Fruit fly (Drosophila melanogaster) whole organism, prepupa: ENCODE results near the gene CG13405.

Source experiments
- Blimp-1 ChIP-seq: fragments of 200-800 bp; sonication (Bioruptor generic); optimal IDR thresholded peaks from 3 replicates; lab custom pipeline; 2017; ENCODE audit warnings: missing biosample characterization, missing genetic modification characterization, mild to moderate bottlenecking, moderate library complexity, missing genetic modification reagents
- CG11762 ChIP-seq: fragments of 200-800 bp; sonication (Bioruptor generic); optimal IDR thresholded peaks from 3 replicates; lab custom pipeline; 2016; ENCODE audit warnings: missing biosample characterization, missing genetic modification characterization; ENCODE audit not compliant: insufficient read depth
- CG11902 ChIP-seq: fragments of 200-800 bp; sonication (Bioruptor generic); optimal IDR thresholded peaks from 3 replicates; lab custom pipeline; 2016; ENCODE audit warnings: missing biosample characterization, missing genetic modification characterization
- CG15336 ChIP-seq: fragments of 200-800 bp; sonication (Bioruptor generic); IDR thresholded peaks from 2 replicates; pipeline ENCODE4 v1.3.6; 2022; ENCODE audit warnings: missing biosample characterization, missing genetic modification characterization
- CG1621 ChIP-seq: fragments of 200-800 bp; sonication (Bioruptor generic); optimal IDR thresholded peaks from 3 replicates; lab custom pipeline; 2018; ENCODE audit warnings: missing biosample characterization, mild to moderate bottlenecking, missing genetic modification characterization
- CG16779 ChIP-seq: fragments of 200-800 bp; sonication (Bioruptor generic); optimal IDR thresholded peaks from 3 replicates; lab custom pipeline; 2017; ENCODE audit warnings: missing biosample characterization, mild to moderate bottlenecking, missing genetic modification characterization
- CG3032 ChIP-seq: fragments of 200-800 bp; optimal IDR thresholded peaks from 2 replicates; lab custom pipeline; 2019; ENCODE audit warnings: missing biosample characterization, mild to moderate bottlenecking, missing genetic modification characterization, moderate library complexity
- CG31627 ChIP-seq: fragments of 200-800 bp; sonication (Bioruptor generic); optimal IDR thresholded peaks from 3 replicates; lab custom pipeline; 2016; ENCODE audit warnings: missing biosample characterization, missing genetic modification characterization
- CG32006 ChIP-seq: fragments of 200-800 bp; sonication (Bioruptor generic); optimal IDR thresholded peaks from 3 replicates; lab custom pipeline; 2017; ENCODE audit warnings: missing biosample characterization, mild to moderate bottlenecking, missing genetic modification characterization
- CG34406 ChIP-seq: fragments of 200-800 bp; sonication (Bioruptor generic); optimal IDR thresholded peaks from 3 replicates; lab custom pipeline; 2016; ENCODE audit warnings: missing biosample characterization, missing genetic modification characterization
- CG4318 ChIP-seq: fragments of 200-800 bp; sonication (Bioruptor generic); optimal IDR thresholded peaks from 3 replicates; lab custom pipeline; 2017; ENCODE audit warnings: missing biosample characterization, mild to moderate bottlenecking, missing genetic modification characterization
- CG6163 ChIP-seq: fragments of 200-800 bp; sonication (Bioruptor generic); IDR thresholded peaks from 3 replicates; pipeline ENCODE4 v1.3.6; 2022; ENCODE audit warnings: missing biosample characterization, missing genetic modification characterization
- CG6276 ChIP-seq: fragments of 200-800 bp; sonication (Bioruptor generic); optimal IDR thresholded peaks from 2 replicates; lab custom pipeline; 2017; ENCODE audit warnings: missing biosample characterization, mild to moderate bottlenecking, missing genetic modification characterization
- CG6792 ChIP-seq: fragments of 200-800 bp; sonication (Bioruptor generic); optimal IDR thresholded peaks from 3 replicates; lab custom pipeline; 2016; ENCODE audit warnings: missing biosample characterization, missing genetic modification characterization
- CG7368 ChIP-seq: fragments of 200-800 bp; sonication (Bioruptor generic); optimal IDR thresholded peaks from 3 replicates; lab custom pipeline; 2016; ENCODE audit warnings: missing biosample characterization, missing genetic modification characterization
- CG8319 ChIP-seq: fragments of 200-800 bp; sonication (Bioruptor generic); optimal IDR thresholded peaks from 3 replicates; lab custom pipeline; 2016; ENCODE audit warnings: missing biosample characterization, missing genetic modification characterization
- CG8632 ChIP-seq: fragments of 200-800 bp; sonication (Bioruptor generic); optimal IDR thresholded peaks from 3 replicates; lab custom pipeline; 2016; ENCODE audit warnings: missing biosample characterization, missing genetic modification characterization
- CG9139 ChIP-seq: fragments of 200-800 bp; sonication (Bioruptor generic); optimal IDR thresholded peaks from 3 replicates; lab custom pipeline; 2017; ENCODE audit warnings: missing biosample characterization, mild to moderate bottlenecking, missing genetic modification characterization
- Eip75B ChIP-seq: fragments of 200-800 bp; sonication (Bioruptor generic); optimal IDR thresholded peaks from 3 replicates; lab custom pipeline; 2016; ENCODE audit warnings: missing biosample characterization, missing genetic modification characterization
- Ets21C ChIP-seq: fragments of 200-800 bp; sonication (Bioruptor generic); optimal IDR thresholded peaks from 3 replicates; lab custom pipeline; 2016; ENCODE audit warnings: missing biosample characterization, missing genetic modification characterization
- Ets96B ChIP-seq: fragments of 200-800 bp; optimal IDR thresholded peaks from 2 replicates; lab custom pipeline; 2019; ENCODE audit warnings: missing biosample characterization, mild to moderate bottlenecking, missing genetic modification characterization, moderate library complexity
- Gug ChIP-seq: fragments of 200-800 bp; sonication (Bioruptor generic); IDR thresholded peaks from 2 replicates; pipeline ENCODE4 v1.3.6; 2022; ENCODE audit warnings: missing biosample characterization, missing genetic modification characterization
- Hr38 ChIP-seq: sonication (Bioruptor generic); optimal IDR thresholded peaks from 2 replicates; lab custom pipeline; 2016; ENCODE audit warnings: missing biosample characterization, missing genetic modification characterization
- Hr39 ChIP-seq: fragments of 200-800 bp; sonication (Bioruptor generic); optimal IDR thresholded peaks from 2 replicates; lab custom pipeline; 2016; ENCODE audit warnings: missing biosample characterization, missing genetic modification characterization
- Hr4 ChIP-seq: fragments of 200-800 bp; sonication (Bioruptor generic); optimal IDR thresholded peaks from 3 replicates; lab custom pipeline; 2016; ENCODE audit warnings: missing biosample characterization, missing genetic modification characterization
- Lpt ChIP-seq: fragments of 200-800 bp; sonication (Bioruptor generic); optimal IDR thresholded peaks from 3 replicates; lab custom pipeline; 2016; ENCODE audit warnings: missing biosample characterization, missing genetic modification characterization
- Met ChIP-seq: fragments of 200-800 bp; sonication (Bioruptor generic); optimal IDR thresholded peaks from 3 replicates; lab custom pipeline; 2016; ENCODE audit warnings: missing biosample characterization, missing genetic modification characterization
- OdsH ChIP-seq: fragments of 200-800 bp; sonication (Bioruptor generic); optimal IDR thresholded peaks from 3 replicates; lab custom pipeline; 2016; ENCODE audit warnings: missing biosample characterization, missing genetic modification characterization
- Smox ChIP-seq: fragments of 200-800 bp; sonication (Bioruptor generic); optimal IDR thresholded peaks from 3 replicates; lab custom pipeline; 2016; ENCODE audit warnings: missing biosample characterization, missing genetic modification characterization
- Sox14 ChIP-seq: fragments of 200-800 bp; sonication (Bioruptor generic); optimal IDR thresholded peaks from 3 replicates; lab custom pipeline; 2016; ENCODE audit warnings: missing biosample characterization, missing genetic modification characterization
- Sox15 ChIP-seq: fragments of 200-800 bp; sonication (Bioruptor generic); optimal IDR thresholded peaks from 3 replicates; lab custom pipeline; 2016; ENCODE audit warnings: missing biosample characterization, missing genetic modification characterization
- achi ChIP-seq: fragments of 200-800 bp; sonication (Bioruptor generic); optimal IDR thresholded peaks from 3 replicates; lab custom pipeline; 2016; ENCODE audit warnings: missing biosample characterization, missing genetic modification characterization
- acj6 ChIP-seq: fragments of 200-800 bp; sonication (Bioruptor generic); optimal IDR thresholded peaks from 3 replicates; lab custom pipeline; 2016; ENCODE audit warnings: missing biosample characterization, missing genetic modification characterization
- cyc ChIP-seq: fragments of 200-800 bp; sonication (Bioruptor generic); optimal IDR thresholded peaks from 3 replicates; lab custom pipeline; 2016; ENCODE audit warnings: missing biosample characterization, missing genetic modification characterization
- dac ChIP-seq: fragments of 200-800 bp; sonication (Bioruptor generic); optimal IDR thresholded peaks from 2 replicates; lab custom pipeline; 2017; ENCODE audit warnings: missing biosample characterization, mild to moderate bottlenecking, missing genetic modification characterization
- dsx ChIP-seq: fragments of 200-800 bp; optimal IDR thresholded peaks from 3 replicates; lab custom pipeline; 2019; ENCODE audit warnings: missing biosample characterization, mild to moderate bottlenecking, missing genetic modification characterization, moderate library complexity; ENCODE audit not compliant: poor library complexity, severe bottlenecking
- eg ChIP-seq: fragments of 200-800 bp; sonication (Bioruptor generic); IDR thresholded peaks from 3 replicates; pipeline ENCODE4 v1.3.6; 2022; ENCODE audit warnings: missing biosample characterization, missing genetic modification characterization
- fd85E ChIP-seq: fragments of 200-800 bp; sonication (Bioruptor generic); optimal IDR thresholded peaks from 3 replicates; lab custom pipeline; 2016; ENCODE audit warnings: missing biosample characterization, missing genetic modification characterization
- fkh ChIP-seq: fragments of 200-800 bp; sonication (Bioruptor generic); optimal IDR thresholded peaks from 3 replicates; lab custom pipeline; 2017; ENCODE audit warnings: missing biosample characterization, mild to moderate bottlenecking, missing genetic modification characterization, moderate library complexity
- lz ChIP-seq: fragments of 200-800 bp; sonication (Bioruptor generic); optimal IDR thresholded peaks from 3 replicates; lab custom pipeline; 2016; ENCODE audit warnings: missing biosample characterization, missing genetic modification characterization
- net ChIP-seq: fragments of 200-800 bp; sonication (Bioruptor generic); optimal IDR thresholded peaks from 3 replicates; lab custom pipeline; 2016; ENCODE audit warnings: missing biosample characterization, missing genetic modification characterization
- pdm3 ChIP-seq: fragments of 200-800 bp; sonication (Bioruptor generic); optimal IDR thresholded peaks from 3 replicates; lab custom pipeline; 2016; ENCODE audit warnings: missing biosample characterization, missing genetic modification characterization
- salr ChIP-seq, 2 experiments: fragments of 200-800 bp; sonication (Bioruptor generic); optimal IDR thresholded peaks; 3 replicates each; lab custom pipeline; 2016 to 2018; ENCODE audit warnings: missing biosample characterization in 2 of 2, missing genetic modification characterization in 2 of 2, mild to moderate bottlenecking in 1 of 2
- spab ChIP-seq: fragments of 200-800 bp; sonication (Bioruptor generic); optimal IDR thresholded peaks from 2 replicates; lab custom pipeline; 2017; ENCODE audit warnings: missing biosample characterization, mild to moderate bottlenecking, missing genetic modification characterization, missing genetic modification reagents
- ss ChIP-seq, 2 experiments: fragments of 200-800 bp; sonication (Bioruptor generic); optimal IDR thresholded peaks; 2 replicates in 1 of 2; 3 replicates in 1 of 2; lab custom pipeline; 2017 to 2018; ENCODE audit warnings: mild to moderate bottlenecking in 2 of 2, missing biosample characterization in 2 of 2, missing genetic modification characterization in 2 of 2, moderate library complexity in 1 of 2
- svp ChIP-seq: fragments of 200-800 bp; sonication (Bioruptor generic); peaks from one replicate; lab custom pipeline; 2016; ENCODE audit warnings: missing biosample characterization, missing genetic modification characterization
- topi ChIP-seq: fragments of 200-800 bp; sonication (Bioruptor generic); optimal IDR thresholded peaks from 3 replicates; lab custom pipeline; 2016; ENCODE audit warnings: missing biosample characterization, missing genetic modification characterization
- vri ChIP-seq: fragments of 200-800 bp; sonication (Bioruptor generic); optimal IDR thresholded peaks from 3 replicates; lab custom pipeline; 2016; ENCODE audit warnings: missing biosample characterization, mild to moderate bottlenecking, missing genetic modification characterization

CG13405 gene

dm6 chr3L:73352-74147, 1.6 kb downstream of the CG13405 start (continued):
- TF ChIP-seq CG4318: peak; percentile 18
- peak; percentile 58 for TF ChIP-seq CG7368 (GFP tag; lab: Kevin White, UChicago)
- TF ChIP-seq CG15336 (GFP tag; lab: Robert Waterston, UW): no peak
- TF ChIP-seq pdm3 (GFP tag; lab: Kevin White, UChicago): peak; percentile 66
- no peak for TF ChIP-seq Hr38 (GFP tag; lab: Kevin White, UChicago)
- TF ChIP-seq svp: peak; percentile 86
- TF ChIP-seq net (GFP tag; lab: Kevin White, UChicago): peak; percentile 40
- TF ChIP-seq Hr4 (GFP tag; lab: Kevin White, UChicago): peak; percentile 36
- peak; percentile 55 for TF ChIP-seq dsx (GFP tag; lab: Kevin White, UChicago)
- peak; percentile 75 for TF ChIP-seq acj6 (GFP tag; lab: Kevin White, UChicago)

dm6 chr3L:71247-71646, 3.9 kb downstream of the CG13405 start:
- TF ChIP-seq Hr4 (GFP tag; lab: Kevin White, UChicago) (no peak), pdm3 (GFP tag; lab: Kevin White, UChicago) (peak; percentile 10), CG1621 (no peak), CG7368 (GFP tag; lab: Kevin White, UChicago) (no peak), achi (GFP tag; lab: Kevin White, UChicago) (peak; percentile 19), CG6276 (no peak), CG6792 (GFP tag; lab: Kevin White, UChicago) (no peak), Smox (GFP tag; lab: Kevin White, UChicago) (no peak), cyc (GFP tag; lab: Kevin White, UChicago) (no peak), CG3032 (tag; lab: Kevin White, UChicago) (no peak), fkh (GFP tag; lab: Kevin White, UChicago) (no peak), spab (GFP tag; lab: Kevin White, UChicago) (peak; percentile 21), Sox15 (GFP tag; lab: Kevin White, UChicago) (no peak), Ets96B (peak; percentile 63), vri (no peak), Hr39 (GFP tag; lab: Kevin White, UChicago) (no peak), CG6163 (GFP tag; lab: Robert Waterston, UW) (0 out of 3 replicates have a peak, but pooled peaks have one; percentile 20), dsx (GFP tag; lab: Kevin White, UChicago) (peak; percentile 7), Gug (GFP tag; lab: Robert Waterston, UW) (no peak), Met (GFP tag; lab: Kevin White, UChicago) (peak; percentile 23), CG31627 (GFP tag; lab: Kevin White, UChicago) (peak; percentile 6), CG8319 (GFP tag; lab: Kevin White, UChicago) (no peak), salr (GFP tag; optimal IDR thresholded peaks at IDR 0.05; lab: Kevin White, UChicago) (no peak), eg (GFP tag; lab: Robert Waterston, UW) (no peak), Lpt (GFP tag; lab: Kevin White, UChicago) (no peak), lz (no peak), net (GFP tag; lab: Kevin White, UChicago) (peak; percentile 9), CG32006 (GFP tag; lab: Kevin White, UChicago) (no peak), CG11902 (GFP tag; lab: Kevin White, UChicago) (no peak), OdsH (GFP tag; lab: Kevin White, UChicago) (peak; percentile 37), Blimp-1 (GFP tag; lab: Kevin White, UChicago) (no peak), CG15336 (GFP tag; lab: Robert Waterston, UW) (no peak), CG11762 (GFP tag; lab: Kevin White, UChicago) (no peak), fd85E (no peak), Sox14 (GFP tag; lab: Kevin White, UChicago) (peak; percentile 23), acj6 (GFP tag; lab: Kevin White, UChicago) (peak; percentile 20), CG16779 (tag; lab: Kevin White, UChicago) (no peak), CG8632 (GFP tag; lab: Kevin White, UChicago) (no peak), Ets21C (GFP tag; lab: Kevin White, UChicago) (no peak), dac (GFP tag; lab: Kevin White, UChicago) (no peak), topi (GFP tag; lab: Kevin White, UChicago) (peak; percentile 45), CG9139 (GFP tag; lab: Kevin White, UChicago) (no peak), ss (GFP tag; optimal IDR thresholded peaks at IDR 0.05; lab: Kevin White, UChicago) (peak in 1 of 2 experiments; percentile 2), Eip75B (GFP tag; lab: Kevin White, UChicago) (peak; percentile 25), CG34406 (GFP tag; lab: Kevin White, UChicago) (peak; percentile 4)
